Worm (Caenorhabditis elegans): Measurements from ENCODE around the gene gop-3.

DNA sequence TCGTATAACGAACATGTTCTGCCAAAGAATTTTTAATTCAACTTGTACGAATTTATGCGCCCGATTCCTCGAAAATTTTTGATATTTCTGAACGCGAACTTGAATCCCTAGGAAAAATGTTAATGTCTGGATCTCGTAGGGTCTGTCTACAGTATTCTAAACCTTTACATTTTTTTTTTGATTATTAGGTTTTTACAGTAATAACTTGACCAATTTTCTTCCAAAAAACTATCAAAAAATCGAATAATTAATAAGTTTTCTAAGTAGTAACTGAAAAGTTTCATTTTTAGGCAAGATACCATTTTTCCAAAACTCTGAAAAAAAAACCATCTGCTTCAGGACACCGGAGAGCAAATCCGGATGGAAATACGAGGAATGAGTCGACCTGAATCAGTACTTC, 33.8 kb downstream of the gop-3 start:
- no peak for TF ChIP-seq ztf-11 (tag; optimal IDR thresholded peaks at IDR 0.05)
- no peak for TF ChIP-seq blmp-1 (tag; optimal IDR thresholded peaks at IDR 0.05)
- no peak for TF ChIP-seq unc-62 (GFP tag; optimal IDR thresholded peaks at IDR 0.05)
